Worm (Caenorhabditis elegans) whole organism, L4 larva: ENCODE results near the gene sedl-1.

ENCODE experiments used
- D1046.2 ChIP-seq: fragments of 200-800 bp; sonication (Bioruptor generic); IDR thresholded peaks from 2 replicates; pipeline ENCODE4 v1.3.6; 2022; ENCODE audit warnings: missing genetic modification characterization, missing compliant biosample characterization
- F26F4.8 ChIP-seq: fragments of 200-800 bp; sonication (Bioruptor generic); conservative IDR thresholded peaks from 2 replicates; pipeline ENCODE4 v1.3.6; 2022; ENCODE audit warnings: missing genetic modification characterization, missing compliant biosample characterization
- R02D3.7 ChIP-seq: fragments of 150-350 bp; sonication (generic microtip); optimal IDR thresholded peaks from 3 replicates; lab custom pipeline; 2014; ENCODE audit warnings: missing biosample characterization, missing genetic modification characterization
- T20F7.1 ChIP-seq: fragments of 200-800 bp; sonication (Bioruptor generic); optimal IDR thresholded peaks from 2 replicates; lab custom pipeline; 2018; ENCODE audit warnings: mild to moderate bottlenecking, missing genetic modification characterization, missing compliant biosample characterization
- Y48G9A.11 ChIP-seq: fragments of 200-800 bp; sonication (Bioruptor generic); IDR thresholded peaks from 2 replicates; pipeline ENCODE4 v1.3.6; 2022; ENCODE audit warnings: missing genetic modification reagents, missing genetic modification characterization, missing compliant biosample characterization
- Y75B8A.6 ChIP-seq: fragments of 200-800 bp; sonication (Bioruptor generic); IDR thresholded peaks from 2 replicates; pipeline ENCODE4 v1.3.6; 2022; ENCODE audit warnings: missing genetic modification reagents, missing genetic modification characterization, missing compliant biosample characterization
- aha-1 ChIP-seq: fragments of 150-350 bp; peaks from one replicate; lab custom pipeline; 2014; ENCODE audit warnings: missing biosample characterization, missing genetic modification characterization
- arid-1 ChIP-seq: fragments of 200-800 bp; sonication (Bioruptor generic); conservative IDR thresholded peaks from 2 replicates; pipeline ENCODE4 v1.3.6; 2022; ENCODE audit warnings: missing genetic modification reagents, missing genetic modification characterization, missing compliant biosample characterization
- ceh-28 ChIP-seq: fragments of 150-350 bp; optimal IDR thresholded peaks from 2 replicates; lab custom pipeline; 2014; ENCODE audit warnings: missing biosample characterization, missing genetic modification reagents, missing genetic modification characterization
- ceh-32 ChIP-seq: sonication (generic microtip); optimal IDR thresholded peaks from 2 replicates; lab custom pipeline; 2016; ENCODE audit warnings: mild to moderate bottlenecking, missing genetic modification characterization, missing compliant biosample characterization; ENCODE audit not compliant: poor library complexity
- ceh-62 ChIP-seq: sonication (generic microtip); optimal IDR thresholded peaks from 2 replicates; lab custom pipeline; 2017; ENCODE audit warnings: missing biosample characterization, missing genetic modification characterization
- daf-16 ChIP-seq, 3 experiments: sonication (generic microtip); optimal IDR thresholded peaks; 2 replicates each; lab custom pipeline; 2016 to 2017; ENCODE audit warnings: missing genetic modification characterization in 3 of 3, missing genetic modification reagents in 3 of 3, mild to moderate bottlenecking in 2 of 3, missing compliant biosample characterization in 2 of 3, missing biosample characterization in 1 of 3, moderate library complexity in 1 of 3
- daf-19 ChIP-seq: fragments of 200-800 bp; sonication (Bioruptor generic); conservative IDR thresholded peaks from 2 replicates; pipeline ENCODE4 v1.3.6; 2022; ENCODE audit warnings: missing genetic modification characterization, missing compliant biosample characterization
- dmd-6 ChIP-seq: fragments of 200-800 bp; sonication (Bioruptor generic); IDR thresholded peaks from 2 replicates; pipeline ENCODE4 v1.3.6; 2022; ENCODE audit warnings: missing genetic modification reagents, missing genetic modification characterization, missing compliant biosample characterization
- dmd-8 ChIP-seq: fragments of 200-800 bp; sonication (Bioruptor generic); IDR thresholded peaks from 2 replicates; pipeline ENCODE4 v1.3.6; 2022; ENCODE audit warnings: missing genetic modification characterization, missing compliant biosample characterization
- dpl-1 ChIP-seq: fragments of 150-350 bp; optimal IDR thresholded peaks from 2 replicates; lab custom pipeline; 2014; ENCODE audit warnings: missing biosample characterization, missing genetic modification reagents, missing genetic modification characterization
- duxl-1 ChIP-seq: sonication (generic microtip); optimal IDR thresholded peaks from 2 replicates; lab custom pipeline; 2016; ENCODE audit warnings: mild to moderate bottlenecking, missing genetic modification characterization, moderate library complexity, missing compliant biosample characterization; ENCODE audit not compliant: poor library complexity
- egl-43 ChIP-seq: fragments of 200-800 bp; sonication (Bioruptor generic); IDR thresholded peaks from 2 replicates; pipeline ENCODE4 v1.3.6; 2022; ENCODE audit warnings: missing genetic modification reagents, missing genetic modification characterization, missing compliant biosample characterization
- hif-1 ChIP-seq, 2 experiments: sonication (generic microtip); optimal IDR thresholded peaks; 2 replicates each; lab custom pipeline; 2016 to 2017; ENCODE audit warnings: missing compliant biosample characterization in 2 of 2, missing genetic modification characterization in 2 of 2, missing genetic modification reagents in 2 of 2, missing genotype in 2 of 2, mild to moderate bottlenecking in 1 of 2
- hlh-30 ChIP-seq: sonication (generic microtip); optimal IDR thresholded peaks from 2 replicates; lab custom pipeline; 2017; ENCODE audit warnings: antibody characterized with exemption, mild to moderate bottlenecking, missing genetic modification characterization, missing compliant biosample characterization; ENCODE audit not compliant: insufficient read depth
- lim-7 ChIP-seq: fragments of 200-800 bp; sonication (Bioruptor generic); IDR thresholded peaks from 2 replicates; pipeline ENCODE4 v1.3.6; 2022; ENCODE audit warnings: missing genetic modification characterization, missing compliant biosample characterization
- lin-13 ChIP-seq: fragments of 150-350 bp; optimal IDR thresholded peaks from 2 replicates; lab custom pipeline; 2014; ENCODE audit warnings: missing biosample characterization, missing genetic modification reagents, missing genetic modification characterization
- lin-29 ChIP-seq: fragments of 200-800 bp; sonication (Bioruptor generic); IDR thresholded peaks from 2 replicates; pipeline ENCODE4 v1.3.6; 2022; ENCODE audit warnings: missing genetic modification reagents, missing genetic modification characterization, missing compliant biosample characterization
- lin-39 ChIP-seq: fragments of 150-350 bp; optimal IDR thresholded peaks from 2 replicates; lab custom pipeline; 2014; ENCODE audit warnings: missing biosample characterization, missing genetic modification reagents, missing genetic modification characterization
- madf-5 ChIP-seq, 2 experiments: fragments of 200-800 bp; sonication (Bioruptor generic); IDR thresholded peaks; 2 replicates each; pipeline ENCODE4 v1.3.6; 2022; ENCODE audit warnings: missing compliant biosample characterization in 2 of 2, missing genetic modification characterization in 2 of 2
- mdt-29 ChIP-seq: fragments of 200-800 bp; sonication (Bioruptor generic); IDR thresholded peaks from 2 replicates; pipeline ENCODE4 v1.3.6; 2022; ENCODE audit warnings: missing genetic modification reagents, missing genetic modification characterization, missing compliant biosample characterization
- nhr-10 ChIP-seq: fragments of 150-350 bp; optimal IDR thresholded peaks from 2 replicates; lab custom pipeline; 2014; ENCODE audit warnings: missing biosample characterization, missing genetic modification characterization
- nhr-237 ChIP-seq: sonication (generic microtip); optimal IDR thresholded peaks from 2 replicates; lab custom pipeline; 2017; ENCODE audit warnings: missing biosample characterization, missing genetic modification characterization
- nhr-6 ChIP-seq: fragments of 150-350 bp; optimal IDR thresholded peaks from 2 replicates; lab custom pipeline; 2014; ENCODE audit warnings: missing biosample characterization, missing genetic modification characterization
- sdz-12 ChIP-seq: fragments of 200-800 bp; sonication (Bioruptor generic); optimal IDR thresholded peaks from 2 replicates; lab custom pipeline; 2018; ENCODE audit warnings: mild to moderate bottlenecking, missing genetic modification characterization, missing compliant biosample characterization
- set-16 ChIP-seq: fragments of 200-800 bp; sonication (Bioruptor generic); IDR thresholded peaks from 2 replicates; pipeline ENCODE4 v1.3.6; 2022; ENCODE audit warnings: missing genetic modification reagents, missing genetic modification characterization, missing compliant biosample characterization
- snpc-4 ChIP-seq: fragments of 150-350 bp; optimal IDR thresholded peaks from 2 replicates; lab custom pipeline; 2014; ENCODE audit warnings: missing biosample characterization, missing genetic modification characterization
- unc-62 ChIP-seq, 3 experiments: fragments of 150-350 bp in 1 of 3; sonication (generic microtip); optimal IDR thresholded peaks in 2 of 3; peaks in 1 of 3; 1 replicate in 1 of 3; 2 replicates in 2 of 3; lab custom pipeline; 2014 to 2017; ENCODE audit warnings: missing biosample characterization in 3 of 3, missing genetic modification characterization in 3 of 3, missing genetic modification reagents in 3 of 3, missing genotype in 1 of 3
- vab-7 ChIP-seq: fragments of 200-800 bp; sonication (Bioruptor generic); IDR thresholded peaks from 2 replicates; pipeline ENCODE4 v1.3.6; 2022; ENCODE audit warnings: missing genetic modification reagents, missing genetic modification characterization, missing compliant biosample characterization
- zfp-3 ChIP-seq: fragments of 200-800 bp; sonication (Bioruptor generic); conservative IDR thresholded peaks from 2 replicates; pipeline ENCODE4 v1.3.6; 2022; ENCODE audit warnings: missing genetic modification reagents, missing genetic modification characterization, missing compliant biosample characterization
- ztf-7 ChIP-seq: fragments of 150-350 bp; optimal IDR thresholded peaks from 2 replicates; lab custom pipeline; 2014; ENCODE audit warnings: missing biosample characterization, missing genetic modification characterization

Gene sedl-1

DNA sequence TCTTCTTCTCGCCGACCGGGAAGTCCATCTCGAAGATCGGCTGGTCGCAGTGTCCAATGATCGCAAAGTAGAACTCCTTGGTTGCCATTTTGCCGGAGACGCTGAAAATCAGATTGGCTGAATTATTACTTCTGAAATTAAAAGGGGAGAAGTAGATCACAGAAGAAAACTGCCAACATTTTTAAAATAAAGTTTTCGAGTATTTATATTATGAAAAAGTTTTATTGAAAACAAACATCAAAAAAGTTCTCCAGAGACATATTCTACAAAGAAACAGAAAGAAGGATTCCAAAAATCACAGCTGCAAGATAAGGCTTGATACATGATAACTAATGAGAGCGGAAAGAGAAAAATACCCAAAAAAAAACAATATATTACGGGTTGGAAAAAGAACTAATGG, at the start of gene sedl-1:
sedl-1 (minus strand) TSS at position 101 of the 400 bp plus-strand sequence.
- TF ChIP-seq snpc-4 (tag; lab: Kevin White, UChicago) (no peak), aha-1 (peak; percentile 24)

- no peak for TF ChIP-seq aha-1
- no peak for TF ChIP-seq set-16
- peak in 1 of 2 experiments; percentile 29 for TF ChIP-seq daf-16 (GFP tag; optimal IDR thresholded peaks at IDR 0.05; lab: Kevin White, UChicago)
- no peak for TF ChIP-seq daf-16 (tag; optimal IDR thresholded peaks at IDR 0.05; lab: Kevin White, UChicago)
- TF ChIP-seq R02D3.7 (tag; lab: Kevin White, UChicago), result no peak
- TF ChIP-seq T20F7.1 (GFP tag; lab: Kevin White, UChicago), result no peak
- peak in 1 of 2 experiments; percentile 30 for TF ChIP-seq unc-62 (GFP tag; optimal IDR thresholded peaks at IDR 0.05 in 1 of 2; lab: Kevin White, UChicago)
- TF ChIP-seq unc-62 (tag; optimal IDR thresholded peaks at IDR 0.05; lab: Kevin White, UChicago), result no peak
- no peak for TF ChIP-seq lin-39 (tag; lab: Kevin White, UChicago)
- no peak for TF ChIP-seq lim-7
- TF ChIP-seq duxl-1 (tag; lab: Kevin White, UChicago), result peak; percentile 61
- TF ChIP-seq lin-29 (GFP tag; lab: Robert Waterston, UW), result no peak
Observed at ce11 chrX:1489574-1489973, 49.5 kb upstream of the sedl-1 start.

DNA sequence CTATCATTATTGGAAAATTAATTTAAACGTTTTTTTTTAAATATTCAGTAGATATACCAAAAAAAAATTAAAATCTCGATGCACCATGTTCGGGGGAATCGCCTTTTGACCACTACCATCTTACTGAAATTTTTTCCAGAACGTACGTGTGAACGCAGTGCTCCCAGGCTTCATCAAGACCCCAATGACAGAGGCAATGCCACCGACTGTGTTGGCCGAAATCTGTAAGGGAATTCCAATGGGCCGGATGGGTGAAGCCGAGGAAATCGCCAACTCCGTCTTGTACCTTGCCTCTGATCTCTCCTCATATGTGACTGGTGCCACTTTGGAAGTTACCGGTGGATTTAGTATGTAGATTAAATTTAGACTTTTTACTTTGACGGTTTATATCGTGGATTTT, 48.7 kb upstream of the sedl-1 start:
- TF ChIP-seq arid-1 (GFP tag; lab: Robert Waterston, UW) (no peak), sdz-12 (GFP tag; lab: Kevin White, UChicago) (peak; percentile 19), nhr-237 (tag; lab: Kevin White, UChicago) (no peak), vab-7 (GFP tag; lab: Robert Waterston, UW) (peak; percentile 22; the same call in 1 of the 2 replicates), nhr-10 (tag; lab: Kevin White, UChicago) (no peak), ceh-32 (tag; lab: Kevin White, UChicago) (no peak), dmd-6 (GFP tag; lab: Robert Waterston, UW) (no peak), Y75B8A.6 (GFP tag; lab: Robert Waterston, UW) (0 out of 2 replicates have a peak, but pooled peaks have one; percentile 25), Y48G9A.11 (no peak), zfp-3 (GFP tag; lab: Robert Waterston, UW) (no peak), ztf-7 (no peak), daf-19 (GFP tag; lab: Robert Waterston, UW) (no peak), R02D3.7 (tag; lab: Kevin White, UChicago) (no peak), ceh-62 (tag; lab: Kevin White, UChicago) (no peak), madf-5 (GFP tag; IDR thresholded peaks at IDR 0.05; lab: Robert Waterston, UW) (no peak), dpl-1 (no peak), nhr-6 (tag; lab: Kevin White, UChicago) (no peak), duxl-1 (tag; lab: Kevin White, UChicago) (no peak), F26F4.8 (GFP tag; lab: Robert Waterston, UW) (no peak), T20F7.1 (GFP tag; lab: Kevin White, UChicago) (no peak), D1046.2 (GFP tag; lab: Robert Waterston, UW) (0 out of 2 replicates have a peak, but pooled peaks have one; percentile 19), ceh-28 (tag; lab: Kevin White, UChicago) (no peak), lin-13 (no peak)
- TF ChIP-seq, all 104 proteins: peak for 4

- TF ChIP-seq lim-7, result no peak
- no peak for TF ChIP-seq ceh-32 (tag; lab: Kevin White, UChicago)
- TF ChIP-seq D1046.2 (GFP tag; lab: Robert Waterston, UW), result 0 out of 2 replicates have a peak, but pooled peaks have one; percentile 20
- no peak for TF ChIP-seq hif-1 (tag; optimal IDR thresholded peaks at IDR 0.05; lab: Kevin White, UChicago)
- TF ChIP-seq mdt-29 (GFP tag; lab: Robert Waterston, UW), result 0 out of 2 replicates have a peak, but pooled peaks have one; percentile 15
- 0 out of 2 replicates have a peak, but pooled peaks have one; percentile 59 for TF ChIP-seq Y75B8A.6 (GFP tag; lab: Robert Waterston, UW)
- TF ChIP-seq hlh-30 (tag; lab: Kevin White, UChicago), result no peak
- 0 out of 2 replicates have a peak, but pooled peaks have one; percentile 16 for TF ChIP-seq egl-43 (GFP tag; lab: Robert Waterston, UW)
- no peak for TF ChIP-seq arid-1 (GFP tag; lab: Robert Waterston, UW)
- TF ChIP-seq set-16, result peak; percentile 53; the same call in 1 of the 2 replicates
- 0 out of 2 replicates have a peak, but pooled peaks have one; percentile 12 for TF ChIP-seq Y48G9A.11
- no peak for TF ChIP-seq dmd-8 (GFP tag; lab: Robert Waterston, UW)
Observed at ce11 chrX:1487096-1487495, 47.0 kb upstream of the sedl-1 start.
